Worm (Caenorhabditis elegans) whole organism, L4 larva: ENCODE results near the gene degt-1.

Experiments
- ama-1 ChIP-seq: fragments of 150-350 bp; optimal IDR thresholded peaks from 2 replicates; lab custom pipeline; 2014; ENCODE audit warnings: inconsistent platforms, mixed read lengths
- fkh-10 ChIP-seq: fragments of 150-350 bp; optimal IDR thresholded peaks from 2 replicates; lab custom pipeline; 2014; ENCODE audit warnings: missing biosample characterization, missing genetic modification reagents, missing genetic modification characterization
- lsy-2 ChIP-seq, 2 experiments: fragments of 150-350 bp in 1 of 2; sonication (generic microtip) in 1 of 2; optimal IDR thresholded peaks; 2 replicates each; lab custom pipeline; 2014 to 2017; ENCODE audit warnings: missing biosample characterization in 2 of 2, missing genetic modification characterization in 2 of 2

DNA sequence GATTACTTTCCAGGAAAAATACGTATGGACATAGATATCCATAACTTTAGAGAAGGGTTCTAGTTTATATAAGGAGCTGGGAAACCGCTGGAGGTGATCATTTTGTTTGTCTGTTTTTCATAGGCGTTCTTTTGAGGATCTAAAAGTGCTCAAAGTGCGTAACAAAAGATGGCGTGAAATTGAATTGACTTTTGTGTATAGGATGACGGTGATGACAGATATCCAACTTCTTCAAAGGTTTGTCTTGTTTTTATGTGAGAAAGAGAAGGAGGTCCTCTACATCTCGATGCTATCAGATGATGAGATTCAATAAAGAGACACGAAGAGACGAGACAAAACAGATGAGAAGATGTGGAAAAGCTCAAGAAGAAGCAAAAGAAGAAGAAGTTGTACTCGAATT, 23.4 kb upstream of the degt-1 start:
- TF ChIP-seq fkh-10 (GFP tag; lab: Kevin White, UChicago) (no peak), ama-1 (lab: Kevin White, UChicago) (no peak), lsy-2 (tag; optimal IDR thresholded peaks at IDR 0.05; lab: Kevin White, UChicago) (no peak)
